Worm (Caenorhabditis elegans): ENCODE measurements around the gene EGAP2.1.

Gene EGAP2.1

DNA sequence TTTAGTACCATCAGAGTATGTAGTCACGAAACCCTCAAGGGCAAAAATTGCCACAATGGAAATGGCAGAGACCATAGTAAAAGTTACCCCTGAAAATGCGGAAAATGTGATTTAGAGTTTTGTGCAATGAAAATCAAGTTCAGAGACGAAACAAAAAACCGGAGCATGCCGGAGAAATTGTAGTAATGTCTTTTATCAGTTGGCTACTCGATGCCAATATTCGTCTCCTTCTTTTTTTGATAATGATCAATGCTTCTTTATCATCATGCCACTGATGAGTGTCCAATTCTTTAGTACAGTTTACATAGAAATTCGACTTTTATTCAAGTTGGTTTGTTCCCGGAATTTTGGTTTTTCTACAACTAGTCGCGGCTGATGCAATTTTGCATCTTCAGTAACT, 4.5 kb downstream of the EGAP2.1 start, which contains the start of gene pho-1:
Gene pho-1, minus strand, starts transcription at position 89 of the 400 bp plus-strand sequence.
- no peak for TF ChIP-seq cog-1 (tag; optimal IDR thresholded peaks at IDR 0.05)

ce11 chrII:5237699-5238098, 6.5 kb downstream of the EGAP2.1 start:
- TF ChIP-seq ztf-29 (GFP tag; IDR thresholded peaks at IDR 0.05) (peak; percentile 62; the same call in 1 of the 2 replicates), cog-1 (tag; optimal IDR thresholded peaks at IDR 0.05) (no peak), ztf-23 (GFP tag; IDR thresholded peaks at IDR 0.05) (peak; percentile 56; the same call in 1 of the 2 replicates), flt-1 (GFP tag; IDR thresholded peaks at IDR 0.05) (peak; percentile 72), ref-1 (GFP tag; conservative IDR thresholded peaks at IDR 0.05) (0 out of 2 replicates have a peak, but pooled peaks have one; percentile 15), klf-2 (GFP tag; conservative IDR thresholded peaks at IDR 0.05) (no peak)

ce11 chrII:5238366-5238765, 7.2 kb downstream of the EGAP2.1 start, which contains the start of gene pho-4:
pho-4 (minus strand) TSS chrII:5238466.
- no peak for TF ChIP-seq med-1 (GFP tag; optimal IDR thresholded peaks at IDR 0.05; ENCODE audit: insufficient read depth)
- no peak for TF ChIP-seq T22C8.4 (GFP tag; IDR thresholded peaks at IDR 0.05)
- no peak for TF ChIP-seq tab-1 (GFP tag; IDR thresholded peaks at IDR 0.05)
- TF ChIP-seq ztf-23 (GFP tag; IDR thresholded peaks at IDR 0.05): no peak
- no peak for TF ChIP-seq ztf-29 (GFP tag; IDR thresholded peaks at IDR 0.05)
- TF ChIP-seq cog-1 (tag; optimal IDR thresholded peaks at IDR 0.05): no peak
- no peak for TF ChIP-seq flt-1 (GFP tag; IDR thresholded peaks at IDR 0.05)
- no peak for TF ChIP-seq klf-2 (GFP tag; conservative IDR thresholded peaks at IDR 0.05)
- no peak for TF ChIP-seq ref-1 (GFP tag; conservative IDR thresholded peaks at IDR 0.05)

- TF ChIP-seq med-1 (GFP tag; optimal IDR thresholded peaks at IDR 0.05; ENCODE audit: insufficient read depth) (no peak), klf-2 (GFP tag; conservative IDR thresholded peaks at IDR 0.05) (no peak), T22C8.4 (GFP tag; IDR thresholded peaks at IDR 0.05) (no peak), ref-1 (GFP tag; conservative IDR thresholded peaks at IDR 0.05) (no peak), tab-1 (GFP tag; IDR thresholded peaks at IDR 0.05) (no peak), ztf-23 (GFP tag; IDR thresholded peaks at IDR 0.05) (no peak)
Measured at ce11 chrII:5241560-5241959, 10.3 kb downstream of the EGAP2.1 start, which contains the start of gene T16D1.1. T16D1.1 (minus strand) TSS chrII:5241660.

DNA sequence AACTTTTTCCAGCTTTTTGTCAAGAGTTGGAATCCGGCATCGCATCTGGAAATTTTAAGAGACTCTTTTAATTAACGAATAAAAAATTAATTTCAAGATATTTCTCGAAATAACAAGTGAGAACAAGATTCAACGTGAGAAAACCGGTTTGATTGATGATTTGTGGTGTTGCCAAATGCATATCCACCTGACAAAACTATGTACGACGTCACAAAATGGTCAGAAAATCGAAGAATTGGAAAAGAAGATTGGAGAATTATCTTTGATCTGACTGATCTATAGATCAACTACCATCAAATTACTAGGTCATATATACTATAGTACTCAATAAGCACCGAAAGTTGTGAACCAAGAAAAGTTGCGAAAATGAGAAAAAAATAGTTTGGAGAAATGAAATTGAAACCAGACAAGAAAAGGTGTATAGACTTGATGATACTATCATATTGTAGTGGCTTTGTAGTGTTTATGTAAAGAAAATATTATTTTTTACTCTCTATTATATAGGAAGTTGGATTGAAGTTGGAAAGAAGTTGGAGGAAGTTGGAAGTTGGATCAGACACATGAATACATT, 15.7 kb downstream of the EGAP2.1 start, which contains the start of gene ptr-6:
Gene ptr-6, minus strand, starts transcription at position 47 of the 571 bp plus-strand sequence.
- no peak for TF ChIP-seq med-1 (GFP tag; optimal IDR thresholded peaks at IDR 0.05; ENCODE audit: insufficient read depth)
- TF ChIP-seq tab-1 (GFP tag; IDR thresholded peaks at IDR 0.05): no peak
- TF ChIP-seq ztf-23 (GFP tag; IDR thresholded peaks at IDR 0.05): no peak
- TF ChIP-seq ztf-29 (GFP tag; IDR thresholded peaks at IDR 0.05): no peak
- no peak for TF ChIP-seq flt-1 (GFP tag; IDR thresholded peaks at IDR 0.05)
- TF ChIP-seq klf-2 (GFP tag; conservative IDR thresholded peaks at IDR 0.05): no peak
- TF ChIP-seq ref-1 (GFP tag; conservative IDR thresholded peaks at IDR 0.05): no peak
- TF ChIP-seq T22C8.4 (GFP tag; IDR thresholded peaks at IDR 0.05): no peak
- TF ChIP-seq cog-1 (tag; optimal IDR thresholded peaks at IDR 0.05): no peak

DNA sequence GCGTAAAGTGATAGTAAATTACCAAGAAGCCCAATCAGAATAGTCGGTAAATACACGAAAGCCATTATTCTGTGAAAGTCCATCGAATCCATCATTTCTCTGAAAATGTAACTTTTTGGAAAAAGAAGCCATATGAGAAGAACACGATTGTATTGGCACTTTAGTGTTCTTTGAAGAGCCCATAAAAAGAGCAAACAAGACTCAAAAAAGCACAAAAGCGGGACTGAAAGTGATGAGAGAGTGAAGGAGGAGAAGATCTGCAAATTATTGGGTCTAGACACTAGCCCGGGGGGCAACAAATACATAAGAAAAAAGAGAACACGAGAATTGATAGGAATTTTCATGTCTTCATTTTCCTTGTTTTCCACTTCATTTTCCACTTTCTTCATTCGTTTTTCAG, 24.2 kb downstream of the EGAP2.1 start, which contains the start of gene frpr-4:
Gene frpr-4, minus strand, starts transcription at position 101 of the 400 bp plus-strand sequence.
- no peak for TF ChIP-seq med-1 (GFP tag; optimal IDR thresholded peaks at IDR 0.05; ENCODE audit: insufficient read depth)
- TF ChIP-seq tab-1 (GFP tag; IDR thresholded peaks at IDR 0.05): no peak

- TF ChIP-seq med-1 (GFP tag; optimal IDR thresholded peaks at IDR 0.05; ENCODE audit: insufficient read depth) (no peak), T22C8.4 (GFP tag; IDR thresholded peaks at IDR 0.05) (no peak), ztf-23 (GFP tag; IDR thresholded peaks at IDR 0.05) (no peak), ref-1 (GFP tag; conservative IDR thresholded peaks at IDR 0.05) (no peak), tab-1 (GFP tag; IDR thresholded peaks at IDR 0.05) (no peak), cog-1 (tag; optimal IDR thresholded peaks at IDR 0.05) (no peak), ztf-29 (GFP tag; IDR thresholded peaks at IDR 0.05) (no peak), flt-1 (GFP tag; IDR thresholded peaks at IDR 0.05) (no peak), klf-2 (GFP tag; conservative IDR thresholded peaks at IDR 0.05) (no peak)
Measured at ce11 chrII:5264650-5265049, 33.4 kb downstream of the EGAP2.1 start.

- TF ChIP-seq flt-1 (GFP tag; IDR thresholded peaks at IDR 0.05) (no peak), T22C8.4 (GFP tag; IDR thresholded peaks at IDR 0.05) (no peak), ztf-23 (GFP tag; IDR thresholded peaks at IDR 0.05) (no peak), med-1 (GFP tag; optimal IDR thresholded peaks at IDR 0.05; ENCODE audit: insufficient read depth) (no peak), ref-1 (GFP tag; conservative IDR thresholded peaks at IDR 0.05) (no peak), cog-1 (tag; optimal IDR thresholded peaks at IDR 0.05) (no peak), ztf-29 (GFP tag; IDR thresholded peaks at IDR 0.05) (no peak), tab-1 (GFP tag; IDR thresholded peaks at IDR 0.05) (no peak), klf-2 (GFP tag; conservative IDR thresholded peaks at IDR 0.05) (no peak)
Measured at ce11 chrII:5268977-5269376, 37.8 kb downstream of the EGAP2.1 start.

DNA sequence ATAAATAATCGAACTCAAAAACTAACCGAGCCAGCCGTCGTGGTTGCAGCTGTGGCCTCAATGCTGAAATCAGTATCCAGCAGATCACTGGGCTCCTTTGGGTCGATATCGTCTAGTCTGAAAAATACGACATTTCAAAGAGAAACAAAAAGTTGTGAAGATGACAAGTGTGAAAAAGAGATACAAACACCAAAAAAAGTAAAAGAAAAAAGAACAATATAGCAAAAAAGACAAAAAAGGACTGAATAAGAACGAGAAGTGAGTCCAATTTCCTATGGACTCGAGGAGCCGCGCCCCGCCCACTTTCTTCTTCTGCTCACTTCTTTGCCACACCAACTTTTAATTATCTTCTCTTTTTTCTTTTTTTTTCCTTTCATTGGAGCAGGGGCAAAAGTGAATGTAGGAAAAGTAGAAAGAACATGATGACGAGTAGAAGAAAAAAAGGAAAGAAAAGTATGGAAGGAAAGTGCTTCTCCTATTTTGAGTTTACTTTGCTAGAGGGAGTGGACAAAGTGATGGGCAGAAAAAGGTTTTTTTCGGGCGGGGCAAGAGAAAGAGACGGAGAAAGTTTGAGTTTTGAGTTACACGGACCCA, 40.6 kb downstream of the EGAP2.1 start, which contains the start of gene drn-1:
Gene drn-1, minus strand, starts transcription at position 117 of the 594 bp plus-strand sequence.
- no peak for TF ChIP-seq cog-1 (tag; optimal IDR thresholded peaks at IDR 0.05)
- TF ChIP-seq flt-1 (GFP tag; IDR thresholded peaks at IDR 0.05): no peak
- no peak for TF ChIP-seq med-1 (GFP tag; optimal IDR thresholded peaks at IDR 0.05; ENCODE audit: insufficient read depth)
- TF ChIP-seq ref-1 (GFP tag; conservative IDR thresholded peaks at IDR 0.05): no peak
- TF ChIP-seq tab-1 (GFP tag; IDR thresholded peaks at IDR 0.05): no peak
- TF ChIP-seq ztf-29 (GFP tag; IDR thresholded peaks at IDR 0.05): no peak
- no peak for TF ChIP-seq T22C8.4 (GFP tag; IDR thresholded peaks at IDR 0.05)
- no peak for TF ChIP-seq ztf-23 (GFP tag; IDR thresholded peaks at IDR 0.05)
- no peak for TF ChIP-seq klf-2 (GFP tag; conservative IDR thresholded peaks at IDR 0.05)

DNA sequence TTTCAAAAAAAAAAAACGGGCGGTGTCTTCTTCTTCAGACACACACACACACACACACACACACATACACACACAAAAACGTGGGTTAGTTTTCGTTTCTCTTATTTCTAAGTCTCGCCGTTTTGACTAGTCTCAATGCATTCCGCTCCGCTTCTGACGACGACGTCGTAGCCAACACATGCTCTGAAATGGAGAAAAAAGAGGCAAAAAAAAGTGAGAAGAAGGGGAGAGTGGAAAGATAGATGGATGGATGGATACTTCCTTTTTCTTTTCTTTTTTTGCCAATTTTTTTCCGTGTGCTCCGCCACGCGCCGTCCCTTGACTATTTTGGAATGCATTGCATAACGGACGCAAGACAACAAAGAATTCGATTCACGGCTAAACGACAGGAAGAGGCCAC, 45.5 kb downstream of the EGAP2.1 start:
- no peak for TF ChIP-seq ref-1 (GFP tag; conservative IDR thresholded peaks at IDR 0.05)
- no peak for TF ChIP-seq ztf-29 (GFP tag; IDR thresholded peaks at IDR 0.05)
- no peak for TF ChIP-seq T22C8.4 (GFP tag; IDR thresholded peaks at IDR 0.05)
- TF ChIP-seq med-1 (GFP tag; optimal IDR thresholded peaks at IDR 0.05; ENCODE audit: insufficient read depth): no peak
- TF ChIP-seq klf-2 (GFP tag; conservative IDR thresholded peaks at IDR 0.05): no peak
- no peak for TF ChIP-seq tab-1 (GFP tag; IDR thresholded peaks at IDR 0.05)
- TF ChIP-seq cog-1 (tag; optimal IDR thresholded peaks at IDR 0.05): no peak
- TF ChIP-seq flt-1 (GFP tag; IDR thresholded peaks at IDR 0.05): no peak
- TF ChIP-seq ztf-23 (GFP tag; IDR thresholded peaks at IDR 0.05): no peak

Data from whole organism, midembryonic.